Worm (Caenorhabditis elegans): ENCODE results near the gene C04B4.5.

ce11 chrX:12248140-12248539, 40.0 kb downstream of the C04B4.5 start:
- TF ChIP-seq dao-5 (tag; optimal IDR thresholded peaks at IDR 0.05) (no peak), him-1 (tag; optimal IDR thresholded peaks at IDR 0.05) (no peak)
